6 worm cellular contexts compared by ENCODE assay signal in genomic region chrV:8267275-8267674, ce11.
TF ChIP-seq lines count a peak whose summit lies in the region.

No protein-coding gene starts in this region.

TF ChIP-seq in whole organism, L1 larva, 84 proteins besides CTCF, POLR2A, EP300 and RAD21:
- TF ChIP-seq C04F5.9 (tag; optimal IDR thresholded peaks at IDR 0.05; lab: Kevin White, UChicago) (no peak), lin-35 (GFP tag; optimal IDR thresholded peaks at IDR 0.05; lab: Kevin White, UChicago) (peak in 1 of 2 experiments; percentile 31), elt-2 (tag; optimal IDR thresholded peaks at IDR 0.05; lab: Kevin White, UChicago) (peak; percentile 95), ets-5 (GFP tag; IDR thresholded peaks at IDR 0.05; lab: Robert Waterston, UW) (no peak), tlp-1 (tag; optimal IDR thresholded peaks at IDR 0.05; lab: Kevin White, UChicago) (peak; percentile 87), nhr-12 (tag; optimal IDR thresholded peaks at IDR 0.05; lab: Kevin White, UChicago) (no peak), aly-2 (tag; optimal IDR thresholded peaks at IDR 0.05; lab: Kevin White, UChicago) (peak; percentile 64), aha-1 (tag; optimal IDR thresholded peaks at IDR 0.05; lab: Kevin White, UChicago) (no peak), ces-1 (GFP tag; optimal IDR thresholded peaks at IDR 0.05; lab: Kevin White, UChicago) (no peak), jun-1 (tag; optimal IDR thresholded peaks at IDR 0.05; lab: Kevin White, UChicago) (peak; percentile 13)

TF ChIP-seq in whole organism, L2 larva, 48 proteins besides CTCF, POLR2A, EP300 and RAD21:
- TF ChIP-seq dmd-4 (tag; optimal IDR thresholded peaks at IDR 0.05; lab: Kevin White, UChicago), result no peak
- peak; percentile 73 for TF ChIP-seq fos-1 (tag; optimal IDR thresholded peaks at IDR 0.05; lab: Kevin White, UChicago)
- TF ChIP-seq zag-1 (tag; optimal IDR thresholded peaks at IDR 0.05; lab: Kevin White, UChicago), result no peak
- no peak for TF ChIP-seq nhr-77 (tag; optimal IDR thresholded peaks at IDR 0.05; lab: Kevin White, UChicago)
- peak; percentile 66 for TF ChIP-seq nhr-129 (tag; optimal IDR thresholded peaks at IDR 0.05; lab: Kevin White, UChicago)
- TF ChIP-seq crh-2 (tag; optimal IDR thresholded peaks at IDR 0.05; lab: Kevin White, UChicago), result peak; percentile 77
- TF ChIP-seq lin-13 (GFP tag; optimal IDR thresholded peaks at IDR 0.05; lab: Kevin White, UChicago), result peak; percentile 16
- no peak for TF ChIP-seq elt-1 (tag; optimal IDR thresholded peaks at IDR 0.05; lab: Kevin White, UChicago)
- TF ChIP-seq sma-3 (GFP tag; optimal IDR thresholded peaks at IDR 0.05; lab: Kevin White, UChicago), result peak; percentile 34
- TF ChIP-seq lsy-2 (tag; optimal IDR thresholded peaks at IDR 0.05; lab: Kevin White, UChicago), result peak in 1 of 2 experiments; percentile 24
- TF ChIP-seq gmeb-1 (tag; optimal IDR thresholded peaks at IDR 0.05; lab: Kevin White, UChicago), result peak; percentile 71
- TF ChIP-seq nhr-25 (tag; optimal IDR thresholded peaks at IDR 0.05; lab: Kevin White, UChicago), result no peak
- TF ChIP-seq unc-39 (tag; optimal IDR thresholded peaks at IDR 0.05; lab: Kevin White, UChicago), result no peak
- peak; percentile 63 for TF ChIP-seq sma-9 (GFP tag; optimal IDR thresholded peaks at IDR 0.05; lab: Kevin White, UChicago)
- TF ChIP-seq sma-9 (tag; optimal IDR thresholded peaks at IDR 0.05; lab: Kevin White, UChicago), result no peak

TF ChIP-seq in whole organism, L3 larva, 47 proteins besides CTCF, POLR2A, EP300 and RAD21:
- TF ChIP-seq jun-1 (tag; optimal IDR thresholded peaks at IDR 0.05; lab: Kevin White, UChicago) (peak; percentile 43), nfya-1 (tag; optimal IDR thresholded peaks at IDR 0.05; lab: Kevin White, UChicago; ENCODE audit: insufficient read depth) (no peak), unc-62 (GFP tag; optimal IDR thresholded peaks at IDR 0.05; lab: Kevin White, UChicago) (no peak), pqm-1 (tag; optimal IDR thresholded peaks at IDR 0.05; lab: Kevin White, UChicago) (peak; percentile 91), elt-2 (tag; optimal IDR thresholded peaks at IDR 0.05; lab: Kevin White, UChicago) (peak; percentile 96), skn-1 (tag; optimal IDR thresholded peaks at IDR 0.05; lab: Kevin White, UChicago) (peak; percentile 5), nhr-77 (tag; optimal IDR thresholded peaks at IDR 0.05; lab: Kevin White, UChicago) (peak; percentile 55), nhr-12 (tag; optimal IDR thresholded peaks at IDR 0.05; lab: Kevin White, UChicago) (no peak)

TF ChIP-seq in whole organism, L4 larva, 104 proteins besides CTCF, POLR2A, EP300 and RAD21 (continues in another document):
- TF ChIP-seq nhr-102 (tag; optimal IDR thresholded peaks at IDR 0.05; lab: Kevin White, UChicago) (no peak), daf-16 (GFP tag; optimal IDR thresholded peaks at IDR 0.05; lab: Kevin White, UChicago) (no peak), daf-16 (tag; optimal IDR thresholded peaks at IDR 0.05; lab: Kevin White, UChicago) (peak; percentile 67), unc-62 (GFP tag; optimal IDR thresholded peaks at IDR 0.05 in 1 of 2; lab: Kevin White, UChicago) (peak in 1 of 2 experiments; percentile 41), unc-62 (tag; optimal IDR thresholded peaks at IDR 0.05; lab: Kevin White, UChicago) (no peak), nhr-41 (GFP tag; IDR thresholded peaks at IDR 0.05; lab: Robert Waterston, UW) (no peak), madf-5 (GFP tag; IDR thresholded peaks at IDR 0.05; lab: Robert Waterston, UW) (no peak), nhr-77 (tag; optimal IDR thresholded peaks at IDR 0.05; lab: Kevin White, UChicago) (peak; percentile 92), nhr-237 (tag; optimal IDR thresholded peaks at IDR 0.05; lab: Kevin White, UChicago) (no peak), T20F7.1 (GFP tag; optimal IDR thresholded peaks at IDR 0.05; lab: Kevin White, UChicago) (peak; percentile 40), dmd-6 (GFP tag; IDR thresholded peaks at IDR 0.05; lab: Robert Waterston, UW) (peak; percentile 80), ces-1 (GFP tag; optimal IDR thresholded peaks at IDR 0.05; lab: Kevin White, UChicago) (no peak), madf-9 (GFP tag; conservative IDR thresholded peaks at IDR 0.05; lab: Robert Waterston, UW) (no peak), F37D6.2 (tag; optimal IDR thresholded peaks at IDR 0.05; lab: Kevin White, UChicago) (no peak), nhr-10 (tag; optimal IDR thresholded peaks at IDR 0.05; lab: Kevin White, UChicago) (peak; percentile 32), aha-1 (tag; lab: Kevin White, UChicago) (no peak), unc-39 (tag; optimal IDR thresholded peaks at IDR 0.05; lab: Kevin White, UChicago) (no peak), lsy-2 (tag; optimal IDR thresholded peaks at IDR 0.05; lab: Kevin White, UChicago) (no peak), saeg-2 (GFP tag; IDR thresholded peaks at IDR 0.05; lab: Robert Waterston, UW) (no peak), ZK546.5 (tag; optimal IDR thresholded peaks at IDR 0.05; lab: Kevin White, UChicago) (no peak), nhr-28 (tag; optimal IDR thresholded peaks at IDR 0.05; lab: Kevin White, UChicago) (peak; percentile 75), nhr-48 (tag; optimal IDR thresholded peaks at IDR 0.05; lab: Kevin White, UChicago) (peak; percentile 28)

TF ChIP-seq in whole organism, late embryonic, 69 proteins besides CTCF, POLR2A, EP300 and RAD21:
- TF ChIP-seq elt-2 (tag; optimal IDR thresholded peaks at IDR 0.05; lab: Kevin White, UChicago), result peak; percentile 77
- no peak for TF ChIP-seq unc-55 (GFP tag; optimal IDR thresholded peaks at IDR 0.05; lab: Kevin White, UChicago)

TF ChIP-seq in whole organism, young adult, 124 proteins besides CTCF, POLR2A, EP300 and RAD21 (continues in another document):
- TF ChIP-seq rcor-1 (GFP tag; IDR thresholded peaks at IDR 0.05; lab: Robert Waterston, UW) (no peak), gei-17 (GFP tag; optimal IDR thresholded peaks at IDR 0.05; lab: Kevin White, UChicago) (no peak), akir-1 (GFP tag; optimal IDR thresholded peaks at IDR 0.05; lab: Kevin White, UChicago) (no peak), Y53F4B.3 (GFP tag; IDR thresholded peaks at IDR 0.05; lab: Robert Waterston, UW) (no peak), attf-6 (GFP tag; IDR thresholded peaks at IDR 0.05; lab: Robert Waterston, UW) (no peak), snpc-4 (GFP tag; optimal IDR thresholded peaks at IDR 0.05; lab: Kevin White, UChicago) (no peak), snpc-4 (tag; optimal IDR thresholded peaks at IDR 0.05; lab: Kevin White, UChicago) (peak in 1 of 4 experiments; percentile 5), nhr-90 (tag; optimal IDR thresholded peaks at IDR 0.05; lab: Kevin White, UChicago) (no peak), zfh-2 (GFP tag; conservative IDR thresholded peaks at IDR 0.05; lab: Robert Waterston, UW) (no peak), ets-4 (GFP tag; optimal IDR thresholded peaks at IDR 0.05; lab: Kevin White, UChicago) (no peak), snpc-1.3 (tag; optimal IDR thresholded peaks at IDR 0.05; lab: Kevin White, UChicago; ENCODE audit: insufficient read depth) (no peak), unc-62 (GFP tag; optimal IDR thresholded peaks at IDR 0.05; lab: Kevin White, UChicago) (no peak), madf-3 (GFP tag; IDR thresholded peaks at IDR 0.05; lab: Robert Waterston, UW) (no peak), hlh-12 (tag; optimal IDR thresholded peaks at IDR 0.05; lab: Kevin White, UChicago) (no peak), ekl-4 (GFP tag; IDR thresholded peaks at IDR 0.05; lab: Robert Waterston, UW) (0 out of 2 replicates have a peak, but pooled peaks have one; percentile 21), F57A8.1 (GFP tag; optimal IDR thresholded peaks at IDR 0.05; lab: Kevin White, UChicago) (no peak), B0336.3 (GFP tag; IDR thresholded peaks at IDR 0.05; lab: Robert Waterston, UW) (peak; percentile 16; the same call in 1 of the 2 replicates), dpff-1 (tag; optimal IDR thresholded peaks at IDR 0.05; lab: Kevin White, UChicago) (no peak), let-607 (tag; optimal IDR thresholded peaks at IDR 0.05; lab: Kevin White, UChicago) (peak in 1 of 2 experiments; percentile 13), ceh-27 (GFP tag; optimal IDR thresholded peaks at IDR 0.05; lab: Kevin White, UChicago) (no peak), lin-54 (GFP tag; optimal IDR thresholded peaks at IDR 0.05; lab: Kevin White, UChicago) (no peak), nfyb-1 (GFP tag; IDR thresholded peaks at IDR 0.05; lab: Robert Waterston, UW) (0 out of 2 replicates have a peak, but pooled peaks have one; percentile 24), pha-4 (tag; optimal IDR thresholded peaks at IDR 0.05; lab: Kevin White, UChicago) (no peak), B0019.2 (GFP tag; conservative IDR thresholded peaks at IDR 0.05; lab: Robert Waterston, UW) (no peak), C17E4.6 (GFP tag; IDR thresholded peaks at IDR 0.05; lab: Robert Waterston, UW) (no peak), tlf-1 (GFP tag; optimal IDR thresholded peaks at IDR 0.05; lab: Kevin White, UChicago) (peak; percentile 2), tbp1 (GFP tag; optimal IDR thresholded peaks at IDR 0.05; lab: Kevin White, UChicago) (peak; percentile 7), lag-1 (GFP tag; IDR thresholded peaks at IDR 0.05; lab: Robert Waterston, UW) (no peak), bed-1 (GFP tag; IDR thresholded peaks at IDR 0.05; lab: Robert Waterston, UW) (no peak), him-1 (tag; optimal IDR thresholded peaks at IDR 0.05; lab: Kevin White, UChicago) (no peak), Y53G8AR.9 (GFP tag; conservative IDR thresholded peaks at IDR 0.05; lab: Robert Waterston, UW) (peak; percentile 69), attf-5 (GFP tag; optimal IDR thresholded peaks at IDR 0.05; lab: Kevin White, UChicago) (no peak), T26A5.8 (tag; optimal IDR thresholded peaks at IDR 0.05; lab: Kevin White, UChicago) (no peak), F57C9.4 (tag; optimal IDR thresholded peaks at IDR 0.05; lab: Kevin White, UChicago) (no peak), ztf-26 (tag; optimal IDR thresholded peaks at IDR 0.05; lab: Kevin White, UChicago) (no peak), snpc-1.1 (tag; optimal IDR thresholded peaks at IDR 0.05; lab: Kevin White, UChicago; ENCODE audit: insufficient read depth) (no peak), somi-1 (GFP tag; optimal IDR thresholded peaks at IDR 0.05; lab: Kevin White, UChicago) (no peak), F37B4.10 (GFP tag; IDR thresholded peaks at IDR 0.05; lab: Robert Waterston, UW) (no peak), F52B5.7 (tag; optimal IDR thresholded peaks at IDR 0.05; lab: Kevin White, UChicago) (no peak), lsl-1 (GFP tag; optimal IDR thresholded peaks at IDR 0.05; lab: Kevin White, UChicago) (no peak), nhr-80 (tag; optimal IDR thresholded peaks at IDR 0.05; lab: Kevin White, UChicago) (peak; percentile 71), B0035.1 (tag; optimal IDR thresholded peaks at IDR 0.05; lab: Kevin White, UChicago) (no peak), hlh-26 (GFP tag; conservative IDR thresholded peaks at IDR 0.05; lab: Robert Waterston, UW) (no peak), madf-10 (tag; optimal IDR thresholded peaks at IDR 0.05; lab: Kevin White, UChicago) (no peak)
